Worm (Caenorhabditis elegans): ENCODE measurements around the gene dod-22.

DNA sequence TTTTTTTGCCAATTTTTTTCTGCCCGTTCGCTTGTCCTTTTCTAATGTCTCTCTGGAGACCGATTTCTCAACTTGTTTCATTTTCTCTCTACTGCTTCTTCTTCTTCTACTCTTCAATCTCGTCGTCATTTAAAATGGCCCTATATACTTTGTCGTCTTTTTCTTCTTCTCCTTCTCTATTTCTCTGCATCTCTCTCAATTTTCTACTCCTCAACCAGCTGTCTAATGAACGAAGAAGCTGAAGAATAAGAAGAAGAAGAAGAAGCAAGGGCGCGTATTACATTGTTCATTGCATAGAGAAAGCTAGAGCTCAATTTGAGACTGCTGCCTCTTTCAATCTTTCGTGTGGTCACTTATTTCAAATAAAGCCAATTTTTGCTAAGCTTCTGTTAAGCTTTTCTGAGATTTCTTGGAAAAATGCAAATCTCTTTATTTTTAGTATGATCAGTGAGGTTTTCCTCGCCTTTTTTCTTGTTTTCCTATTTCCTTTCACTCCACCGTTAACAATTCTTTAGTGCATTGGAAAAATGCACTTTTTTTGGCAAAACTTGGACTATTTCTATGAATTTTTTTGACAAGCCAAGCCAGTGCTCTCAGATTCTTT is 50.7 kb downstream of the dod-22 start:
- TF ChIP-seq spr-1 (tag; optimal IDR thresholded peaks at IDR 0.05) (no peak), snpc-4 (tag; optimal IDR thresholded peaks at IDR 0.05) (no peak), lir-3 (tag; optimal IDR thresholded peaks at IDR 0.05) (no peak), duxl-1 (tag; optimal IDR thresholded peaks at IDR 0.05; ENCODE audit: poor library complexity) (no peak), egl-27 (tag; optimal IDR thresholded peaks at IDR 0.05) (no peak), sdz-12 (GFP tag; optimal IDR thresholded peaks at IDR 0.05) (no peak), unc-130 (GFP tag; optimal IDR thresholded peaks at IDR 0.05) (no peak), skn-1 (tag; optimal IDR thresholded peaks at IDR 0.05) (no peak), fkh-10 (GFP tag; optimal IDR thresholded peaks at IDR 0.05) (peak; percentile 36), F44E2.7 (GFP tag; IDR thresholded peaks at IDR 0.05) (no peak)
